Fruit fly (Drosophila melanogaster) whole organism, embryonic: ENCODE results near the gene Ptx1.

ENCODE experiments used
- B-H2 ChIP-seq: fragments of 200-800 bp; sonication (Bioruptor generic); optimal IDR thresholded peaks from 2 replicates; lab custom pipeline; 2018; ENCODE audit warnings: missing biosample characterization, mild to moderate bottlenecking, missing genetic modification characterization
- Blimp-1 ChIP-seq: fragments of 200-800 bp; sonication (Bioruptor generic); optimal IDR thresholded peaks from 3 replicates; lab custom pipeline; 2018; ENCODE audit warnings: missing biosample characterization, missing genetic modification characterization, mild to moderate bottlenecking, moderate library complexity, missing genetic modification reagents
- Bteb2 ChIP-seq: fragments of 200-800 bp; sonication (Bioruptor generic); optimal IDR thresholded peaks from 2 replicates; lab custom pipeline; 2016; ENCODE audit warnings: missing biosample characterization, missing genetic modification characterization
- CG10431 ChIP-seq: fragments of 200-800 bp; sonication (Bioruptor generic); optimal IDR thresholded peaks from 3 replicates; lab custom pipeline; 2018; ENCODE audit warnings: missing biosample characterization, mild to moderate bottlenecking, missing genetic modification characterization
- CG10543 ChIP-seq: fragments of 200-800 bp; sonication (Bioruptor generic); optimal IDR thresholded peaks from 3 replicates; lab custom pipeline; 2017; ENCODE audit warnings: missing biosample characterization, mild to moderate bottlenecking, missing genetic modification characterization, moderate library complexity
- CG14667 ChIP-seq: fragments of 200-800 bp; sonication (Bioruptor generic); IDR thresholded peaks from 2 replicates; pipeline ENCODE4 v1.3.6; 2022; ENCODE audit warnings: missing biosample characterization, missing genetic modification characterization
- CG15479 ChIP-seq: fragments of 200-800 bp; sonication (Bioruptor generic); optimal IDR thresholded peaks from 3 replicates; lab custom pipeline; 2019; ENCODE audit warnings: missing biosample characterization, mild to moderate bottlenecking, missing genetic modification characterization, moderate library complexity
- CG15601 ChIP-seq: fragments of 200-800 bp; sonication (Bioruptor generic); optimal IDR thresholded peaks from 3 replicates; lab custom pipeline; 2019; ENCODE audit warnings: missing biosample characterization, mild to moderate bottlenecking, missing genetic modification characterization, moderate library complexity
- CG15696 ChIP-seq: fragments of 200-800 bp; sonication (Bioruptor generic); optimal IDR thresholded peaks from 2 replicates; lab custom pipeline; 2019; ENCODE audit warnings: missing biosample characterization, mild to moderate bottlenecking, missing genetic modification characterization, moderate library complexity
- CG17361 ChIP-seq: fragments of 200-800 bp; sonication (Bioruptor generic); IDR thresholded peaks from 3 replicates; pipeline ENCODE4 v1.3.6; 2022; ENCODE audit warnings: missing biosample characterization, missing genetic modification characterization
- CG30403 ChIP-seq: fragments of 200-800 bp; sonication (Bioruptor generic); optimal IDR thresholded peaks from 3 replicates; lab custom pipeline; 2016; ENCODE audit warnings: missing biosample characterization, missing genetic modification characterization
- CG31441 ChIP-seq: fragments of 200-800 bp; sonication (Bioruptor generic); IDR thresholded peaks from 2 replicates; pipeline ENCODE4 v1.3.6; 2022; ENCODE audit warnings: missing biosample characterization, missing genetic modification characterization
- CG32767 ChIP-seq: fragments of 200-800 bp; sonication (Bioruptor generic); IDR thresholded peaks from 2 replicates; pipeline ENCODE4 v1.3.6; 2022; ENCODE audit warnings: missing biosample characterization, missing genetic modification characterization
- CG3726 ChIP-seq: fragments of 200-800 bp; sonication (Bioruptor generic); IDR thresholded peaks from 3 replicates; pipeline ENCODE4, ENCODE4 v1.3.6; 2022; ENCODE audit warnings: missing biosample characterization, missing genetic modification characterization
- CG3838 ChIP-seq: fragments of 200-800 bp; sonication (Bioruptor generic); optimal IDR thresholded peaks from 3 replicates; lab custom pipeline; 2016; ENCODE audit warnings: missing biosample characterization, missing genetic modification characterization
- CG42726 ChIP-seq: fragments of 200-800 bp; sonication (Bioruptor generic); IDR thresholded peaks from 2 replicates; pipeline ENCODE4 v1.3.6; 2022; ENCODE audit warnings: missing biosample characterization, missing genetic modification characterization; ENCODE audit not compliant: partially characterized antibody
- CG6654 ChIP-seq: fragments of 200-800 bp; sonication (Bioruptor generic); optimal IDR thresholded peaks from 2 replicates; lab custom pipeline; 2017; ENCODE audit warnings: missing biosample characterization, mild to moderate bottlenecking, missing genetic modification characterization
- CG8359 ChIP-seq: fragments of 200-800 bp; sonication (Bioruptor generic); optimal IDR thresholded peaks from 2 replicates; lab custom pipeline; 2017; ENCODE audit warnings: missing biosample characterization, mild to moderate bottlenecking, missing genetic modification characterization, borderline replicate concordance
- CG8924 ChIP-seq: fragments of 200-800 bp; optimal IDR thresholded peaks from 3 replicates; lab custom pipeline; 2019; ENCODE audit warnings: missing biosample characterization, mild to moderate bottlenecking, missing genetic modification characterization, moderate library complexity
- CHES-1-like ChIP-seq: fragments of 200-800 bp; sonication (Bioruptor generic); optimal IDR thresholded peaks from 2 replicates; lab custom pipeline; 2016; ENCODE audit warnings: missing biosample characterization, missing genetic modification characterization
- Camta ChIP-seq: fragments of 200-800 bp; sonication (Bioruptor generic); optimal IDR thresholded peaks from 2 replicates; lab custom pipeline; 2016; ENCODE audit warnings: missing biosample characterization, missing genetic modification characterization
- CoRest ChIP-seq: fragments of 200-800 bp; sonication (Bioruptor generic); optimal IDR thresholded peaks from 3 replicates; lab custom pipeline; 2018; ENCODE audit warnings: missing biosample characterization, mild to moderate bottlenecking, missing genetic modification characterization, moderate library complexity
- E2f2 ChIP-seq: fragments of 200-800 bp; sonication (Bioruptor generic); IDR thresholded peaks from 2 replicates; pipeline ENCODE4 v1.3.6; 2022; ENCODE audit warnings: missing biosample characterization, missing genetic modification characterization
- Fer2 ChIP-seq: fragments of 200-800 bp; sonication (Bioruptor generic); optimal IDR thresholded peaks from 2 replicates; lab custom pipeline; 2018; ENCODE audit warnings: missing biosample characterization, mild to moderate bottlenecking, missing genetic modification characterization, moderate library complexity
- Hey ChIP-seq: fragments of 200-800 bp; sonication (Bioruptor generic); optimal IDR thresholded peaks from 3 replicates; lab custom pipeline; 2018; ENCODE audit warnings: missing biosample characterization, mild to moderate bottlenecking, missing genetic modification characterization
- Jarid2 ChIP-seq: fragments of 200-800 bp; sonication (Bioruptor generic); optimal IDR thresholded peaks from 3 replicates; lab custom pipeline; 2017; ENCODE audit warnings: mild to moderate bottlenecking, missing biosample characterization, missing genetic modification reagents, missing genetic modification characterization
- Kr ChIP-seq: fragments of 200-800 bp; sonication (Bioruptor generic); optimal IDR thresholded peaks from 2 replicates; lab custom pipeline; 2017; ENCODE audit warnings: missing biosample characterization, mild to moderate bottlenecking, missing genetic modification characterization
- Mes4 ChIP-seq: fragments of 200-800 bp; sonication (Bioruptor generic); optimal IDR thresholded peaks from 2 replicates; lab custom pipeline; 2016; ENCODE audit warnings: missing biosample characterization, missing genetic modification characterization
- NC2α ChIP-seq: fragments of 200-800 bp; sonication (Bioruptor generic); optimal IDR thresholded peaks from 2 replicates; lab custom pipeline; 2016; ENCODE audit warnings: missing biosample characterization, missing genetic modification characterization
- Nf-YC ChIP-seq: fragments of 200-800 bp; optimal IDR thresholded peaks from 3 replicates; lab custom pipeline; 2019; ENCODE audit warnings: missing biosample characterization, mild to moderate bottlenecking, missing genetic modification characterization, moderate library complexity
- Pdp1 ChIP-seq, 2 experiments: fragments of 200-800 bp; sonication (Bioruptor generic); optimal IDR thresholded peaks; 3 replicates each; lab custom pipeline; 2016; ENCODE audit warnings: missing biosample characterization in 2 of 2, missing genetic modification characterization in 2 of 2, mild to moderate bottlenecking in 1 of 2, moderate library complexity in 1 of 2
- amos ChIP-seq: fragments of 200-800 bp; sonication (Bioruptor generic); IDR thresholded peaks from 2 replicates; pipeline ENCODE4 v1.3.6; 2022; ENCODE audit warnings: missing biosample characterization, missing genetic modification characterization; ENCODE audit not compliant: partially characterized antibody
- ara ChIP-seq: fragments of 200-800 bp; sonication (Bioruptor generic); IDR thresholded peaks from 2 replicates; pipeline ENCODE4 v1.3.6; 2022; ENCODE audit warnings: missing biosample characterization, missing genetic modification characterization
- bab2 ChIP-seq: fragments of 200-800 bp; sonication (Bioruptor generic); optimal IDR thresholded peaks from 2 replicates; lab custom pipeline; 2016; ENCODE audit warnings: missing biosample characterization, missing genetic modification characterization
- bigmax ChIP-seq: fragments of 200-800 bp; sonication (Bioruptor generic); optimal IDR thresholded peaks from 2 replicates; lab custom pipeline; 2018; ENCODE audit warnings: missing biosample characterization, mild to moderate bottlenecking, missing genetic modification characterization
- cg ChIP-seq: fragments of 200-800 bp; sonication (Bioruptor generic); optimal IDR thresholded peaks from 3 replicates; lab custom pipeline; 2019; ENCODE audit warnings: missing biosample characterization, mild to moderate bottlenecking, missing genetic modification characterization, moderate library complexity
- corto ChIP-seq: fragments of 200-800 bp; sonication (Bioruptor generic); optimal IDR thresholded peaks from 2 replicates; lab custom pipeline; 2016; ENCODE audit warnings: missing biosample characterization, mild to moderate bottlenecking, missing genetic modification characterization, moderate library complexity
- dpn ChIP-seq, 2 experiments: fragments of 200-800 bp; sonication (Bioruptor generic); optimal IDR thresholded peaks; 3 replicates each; lab custom pipeline; 2016; ENCODE audit warnings: missing biosample characterization in 2 of 2, missing genetic modification characterization in 2 of 2
- eve ChIP-seq, 2 experiments: fragments of >200 bp; optimal IDR thresholded peaks; 2 replicates each; lab custom pipeline; 2017; ENCODE audit warnings: missing biosample characterization in 2 of 2, missing genetic modification characterization in 2 of 2
- eyg ChIP-seq: fragments of 200-800 bp; sonication (Bioruptor generic); optimal IDR thresholded peaks from 3 replicates; lab custom pipeline; 2016; ENCODE audit warnings: missing biosample characterization, missing genetic modification characterization
- fd102C ChIP-seq: fragments of 200-800 bp; sonication (Bioruptor generic); optimal IDR thresholded peaks from 2 replicates; lab custom pipeline; 2018; ENCODE audit warnings: missing biosample characterization, mild to moderate bottlenecking, missing genetic modification characterization, moderate library complexity
- lab ChIP-seq: fragments of 200-800 bp; sonication (Bioruptor generic); optimal IDR thresholded peaks from 3 replicates; lab custom pipeline; 2017; ENCODE audit warnings: missing biosample characterization, missing genetic modification characterization, mild to moderate bottlenecking, moderate library complexity, missing genetic modification reagents
- mirr ChIP-seq: fragments of 200-800 bp; sonication (Bioruptor generic); optimal IDR thresholded peaks from 3 replicates; lab custom pipeline; 2018; ENCODE audit warnings: missing biosample characterization, mild to moderate bottlenecking, missing genetic modification characterization
- row ChIP-seq: fragments of 200-800 bp; sonication (Bioruptor generic); IDR thresholded peaks from 3 replicates; pipeline ENCODE4 v1.3.6; 2022; ENCODE audit warnings: missing biosample characterization, missing genetic modification characterization
- slbo ChIP-seq: fragments of 200-800 bp; sonication (Bioruptor generic); IDR thresholded peaks from 2 replicates; pipeline ENCODE4 v1.3.6; 2022; ENCODE audit warnings: missing biosample characterization, missing genetic modification characterization
- toy ChIP-seq: fragments of 200-800 bp; sonication (Bioruptor generic); IDR thresholded peaks from 2 replicates; pipeline ENCODE4 v1.3.6; 2022; ENCODE audit warnings: missing biosample characterization, missing genetic modification characterization
- wdn ChIP-seq: fragments of 200-800 bp; sonication (Bioruptor generic); IDR thresholded peaks from 2 replicates; pipeline ENCODE4 v1.3.6; 2022; ENCODE audit warnings: missing biosample characterization, missing genetic modification characterization
- zen ChIP-seq: fragments of 200-800 bp; sonication (Bioruptor generic); optimal IDR thresholded peaks from 3 replicates; lab custom pipeline; 2018; ENCODE audit warnings: missing biosample characterization, mild to moderate bottlenecking, missing genetic modification characterization, moderate library complexity

The Ptx1 gene

dm6 chr3R:30887711-30888549, 24.6 kb upstream of the Ptx1 start (continued):
- peak; percentile 36; the same call in 1 of the 2 replicates for TF ChIP-seq E2f2 (GFP tag; lab: Robert Waterston, UW)
- no peak for TF ChIP-seq fd102C (GFP tag; lab: Kevin White, UChicago)
- TF ChIP-seq CG3838: no peak
- TF ChIP-seq CG15479 (GFP tag; lab: Kevin White, UChicago): peak; percentile 89
- TF ChIP-seq CG10543 (GFP tag; lab: Kevin White, UChicago): peak; percentile 40
- no peak for TF ChIP-seq cg (GFP tag; lab: Kevin White, UChicago)
- peak; percentile 70 for TF ChIP-seq corto (GFP tag; lab: Kevin White, UChicago)
- TF ChIP-seq CG10431 (GFP tag; lab: Kevin White, UChicago): no peak
- TF ChIP-seq B-H2 (GFP tag; lab: Kevin White, UChicago): no peak
- no peak for TF ChIP-seq Mes4 (GFP tag; lab: Kevin White, UChicago)
- TF ChIP-seq lab: peak; percentile 77
- TF ChIP-seq eyg: no peak
- TF ChIP-seq Pdp1 (GFP tag; optimal IDR thresholded peaks at IDR 0.05; lab: Kevin White, UChicago): peak; percentile 67
- peak; percentile 66 for TF ChIP-seq CG30403 (GFP tag; lab: Kevin White, UChicago)
- TF ChIP-seq CG3726 (GFP tag; lab: Robert Waterston, UW): peak; percentile 67; the same call in 2 of the 3 replicates
- TF ChIP-seq CG15601 (tag; lab: Kevin White, UChicago): peak; percentile 39
- no peak; the same call in 1 of the 2 replicates for TF ChIP-seq CG31441 (GFP tag; lab: Robert Waterston, UW)
- TF ChIP-seq eve (GFP tag; optimal IDR thresholded peaks at IDR 0.05; lab: Kevin White, UChicago): no peak
- peak; percentile 52 for TF ChIP-seq CHES-1-like (GFP tag; lab: Kevin White, UChicago)
- peak; percentile 52 for TF ChIP-seq CG8924 (tag; lab: Kevin White, UChicago)
- peak; percentile 46 for TF ChIP-seq CG15696
- peak; percentile 79 for TF ChIP-seq row
- peak; percentile 58 for TF ChIP-seq wdn (GFP tag; lab: Robert Waterston, UW)
- TF ChIP-seq bab2 (GFP tag; lab: Kevin White, UChicago): peak; percentile 82
- peak; percentile 28 for TF ChIP-seq Bteb2 (GFP tag; lab: Kevin White, UChicago)
- TF ChIP-seq Fer2 (tag; lab: Kevin White, UChicago): no peak
- no peak for TF ChIP-seq CG8359 (GFP tag; lab: Kevin White, UChicago)
- TF ChIP-seq Blimp-1 (GFP tag; lab: Kevin White, UChicago): peak; percentile 62
- TF ChIP-seq CoRest (tag; lab: Kevin White, UChicago): peak; percentile 60
- TF ChIP-seq CG14667 (GFP tag; lab: Robert Waterston, UW): peak; percentile 45
- no peak for TF ChIP-seq bigmax (GFP tag; lab: Kevin White, UChicago)
- peak; percentile 49 for TF ChIP-seq Camta (GFP tag; lab: Kevin White, UChicago)
- TF ChIP-seq Kr (GFP tag; lab: Kevin White, UChicago): no peak
- peak; percentile 70 for TF ChIP-seq ara
- peak; percentile 10 for TF ChIP-seq zen (tag; lab: Kevin White, UChicago)
- no peak; the same call in 2 of the 3 replicates for TF ChIP-seq CG17361 (GFP tag; lab: Robert Waterston, UW)
- TF ChIP-seq CG32767 (GFP tag; lab: Robert Waterston, UW): 0 out of 2 replicates have a peak, but pooled peaks have one; percentile 36
- TF ChIP-seq amos: no peak
- TF ChIP-seq Jarid2 (GFP tag; lab: Kevin White, UChicago): peak; percentile 27
- TF ChIP-seq CG42726: no peak
- TF ChIP-seq NC2α: no peak
- TF ChIP-seq mirr (GFP tag; lab: Kevin White, UChicago): no peak
- TF ChIP-seq CG6654 (GFP tag; lab: Kevin White, UChicago): no peak
- peak; percentile 62 to 71 for TF ChIP-seq dpn (GFP tag; optimal IDR thresholded peaks at IDR 0.05; lab: Kevin White, UChicago)
- peak; percentile 81 for TF ChIP-seq slbo (GFP tag; lab: Robert Waterston, UW)
- no peak for TF ChIP-seq Nf-YC
- no peak for TF ChIP-seq toy (GFP tag; lab: Robert Waterston, UW)
- TF ChIP-seq Hey: peak; percentile 66
